Worm (Caenorhabditis elegans) whole organism, late embryonic: ENCODE results near the gene D1014.4.

Experiments
- F13H6.1 ChIP-seq: sonication (generic microtip); optimal IDR thresholded peaks from 2 replicates; lab custom pipeline; 2016; ENCODE audit warnings: missing genetic modification characterization, missing compliant biosample characterization
- ama-1 ChIP-seq: fragments of 150-350 bp; optimal IDR thresholded peaks from 2 replicates; lab custom pipeline; 2014
- ceh-31 ChIP-seq: sonication (generic microtip); optimal IDR thresholded peaks from 2 replicates; lab custom pipeline; 2016; ENCODE audit warnings: missing genetic modification characterization, missing compliant biosample characterization
- elt-4 ChIP-seq: sonication (generic microtip); optimal IDR thresholded peaks from 2 replicates; lab custom pipeline; 2016; ENCODE audit warnings: missing genetic modification characterization, missing compliant biosample characterization
- ets-4 ChIP-seq: sonication (generic microtip); optimal IDR thresholded peaks from 2 replicates; lab custom pipeline; 2016; ENCODE audit warnings: missing genetic modification characterization, missing compliant biosample characterization
- hlh-30 ChIP-seq: sonication (generic microtip); optimal IDR thresholded peaks from 2 replicates; lab custom pipeline; 2017; ENCODE audit warnings: antibody characterized with exemption, missing genetic modification characterization, missing compliant biosample characterization; ENCODE audit not compliant: insufficient read depth
- mec-3 ChIP-seq: sonication (generic microtip); optimal IDR thresholded peaks from 2 replicates; lab custom pipeline; 2016; ENCODE audit warnings: borderline replicate concordance, missing genetic modification characterization, missing compliant biosample characterization
- nfya-1 ChIP-seq: sonication (generic microtip); optimal IDR thresholded peaks from 2 replicates; lab custom pipeline; 2017; ENCODE audit warnings: missing genetic modification characterization, mild to moderate bottlenecking, missing compliant biosample characterization, antibody characterized with exemption, moderate library complexity
- nhr-11 ChIP-seq: fragments of 150-350 bp; optimal IDR thresholded peaks from 2 replicates; lab custom pipeline; 2014; ENCODE audit warnings: missing biosample characterization, missing genetic modification characterization
- pag-3 ChIP-seq: sonication (generic microtip); optimal IDR thresholded peaks from 2 replicates; lab custom pipeline; 2016; ENCODE audit warnings: missing compliant biosample characterization, missing genetic modification characterization, borderline replicate concordance
- pat-9 ChIP-seq: fragments of 200-800 bp; sonication (Bioruptor generic); optimal IDR thresholded peaks from 2 replicates; lab custom pipeline; 2018; ENCODE audit warnings: mild to moderate bottlenecking, missing genetic modification characterization, moderate library complexity, missing compliant biosample characterization
- pha-4 ChIP-seq: fragments of 150-350 bp; optimal IDR thresholded peaks from 2 replicates; lab custom pipeline; 2018; ENCODE audit warnings: missing biosample characterization, missing genetic modification reagents, missing genetic modification characterization
- ztf-16 ChIP-seq: sonication (generic microtip); optimal IDR thresholded peaks from 2 replicates; lab custom pipeline; 2017; ENCODE audit warnings: missing genetic modification characterization, missing compliant biosample characterization

DNA sequence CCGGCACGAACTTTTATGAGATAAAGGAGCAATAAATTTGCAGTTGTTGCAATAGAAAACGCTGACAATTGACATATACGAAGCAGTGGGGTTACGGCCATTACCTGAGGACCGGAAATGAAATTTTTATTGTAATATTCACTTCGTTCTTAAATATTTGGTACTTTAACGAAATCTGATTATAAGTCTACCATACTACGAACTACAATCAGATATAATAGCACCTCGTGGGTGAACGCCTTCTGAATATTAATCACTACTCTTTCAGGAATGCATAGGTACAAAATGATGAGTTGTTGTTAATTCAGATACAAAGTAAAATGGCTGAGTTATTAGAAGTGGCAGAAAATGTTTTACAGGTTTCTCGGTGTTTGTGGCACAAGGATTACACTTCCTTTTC, 40.6 kb upstream of the D1014.4 start, which contains the start of gene str-129:
- TF ChIP-seq ama-1 (lab: Kevin White, UChicago) (no peak), pag-3 (tag; lab: Kevin White, UChicago) (no peak), hlh-30 (no peak), nhr-11 (tag; lab: Kevin White, UChicago) (no peak), pha-4 (no peak), F13H6.1 (no peak), nfya-1 (tag; lab: Kevin White, UChicago) (no peak), ztf-16 (no peak), pat-9 (tag; lab: Kevin White, UChicago) (no peak), ets-4 (tag; lab: Kevin White, UChicago) (no peak), elt-4 (tag; lab: Kevin White, UChicago) (no peak), ceh-31 (tag; lab: Kevin White, UChicago) (no peak), mec-3 (tag; lab: Kevin White, UChicago) (no peak)
